Fruit fly (Drosophila melanogaster): Measurements from ENCODE around the gene mthl10.

The mthl10 gene

dm6 chr3L:319145-320009, 23.3 kb downstream of the mthl10 start, which contains the start of gene fwd (continued):
- TF ChIP-seq shn (GFP tag; optimal IDR thresholded peaks at IDR 0.05), result peak; percentile 24
- peak; percentile 38 for TF ChIP-seq CG13424 (tag; optimal IDR thresholded peaks at IDR 0.05)
- peak; percentile 46 for TF ChIP-seq tap (tag; optimal IDR thresholded peaks at IDR 0.05)
- no peak for TF ChIP-seq lola (GFP tag; optimal IDR thresholded peaks at IDR 0.05)
- TF ChIP-seq pros (GFP tag; optimal IDR thresholded peaks at IDR 0.05), result peak; percentile 64
- no peak for TF ChIP-seq C15 (GFP tag; IDR thresholded peaks at IDR 0.05)
- TF ChIP-seq Gug (GFP tag; IDR thresholded peaks at IDR 0.05), result no peak
- TF ChIP-seq CG7357 (GFP tag; IDR thresholded peaks at IDR 0.05), result no peak
- TF ChIP-seq CG12659 (GFP tag; optimal IDR thresholded peaks at IDR 0.05), result peak; percentile 84

DNA sequence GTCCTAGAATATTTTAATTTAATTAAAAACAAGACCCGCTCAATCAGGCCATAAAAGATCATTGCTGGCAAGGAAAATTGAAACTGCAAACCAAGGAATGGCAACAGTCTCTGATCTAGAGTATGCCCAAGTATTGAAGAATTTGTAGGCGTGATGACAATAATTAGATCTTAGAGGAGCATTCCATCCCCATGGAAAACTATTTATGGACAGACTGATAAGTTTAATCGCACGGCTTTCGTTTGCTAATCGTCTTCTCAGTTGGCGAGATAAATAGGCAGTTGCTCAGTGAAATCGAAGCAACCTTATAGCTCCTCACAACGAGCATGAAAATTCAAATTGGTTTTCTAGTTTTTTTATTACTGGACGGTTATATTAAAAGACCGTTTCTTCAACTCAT, 25.9 kb downstream of the mthl10 start, which contains the start of gene ddbt:
Gene ddbt (plus strand): TSS at position 301 of the 400 bp plus-strand sequence.
- TF ChIP-seq Fer3 (tag; optimal IDR thresholded peaks at IDR 0.05), result no peak
- no peak for TF ChIP-seq ash1 (GFP tag; optimal IDR thresholded peaks at IDR 0.05)
- no peak for TF ChIP-seq mld (GFP tag; IDR thresholded peaks at IDR 0.05; ENCODE audit: partially characterized antibody)
- TF ChIP-seq CG13894 (tag; optimal IDR thresholded peaks at IDR 0.05), result no peak
- no peak for TF ChIP-seq dmrt11E (tag; optimal IDR thresholded peaks at IDR 0.05)
- TF ChIP-seq z (GFP tag; IDR thresholded peaks at IDR 0.05), result no peak
- no peak for TF ChIP-seq Hr3 (GFP tag; optimal IDR thresholded peaks at IDR 0.05)
- TF ChIP-seq CG12659 (GFP tag; optimal IDR thresholded peaks at IDR 0.05), result no peak
- TF ChIP-seq slbo (GFP tag; IDR thresholded peaks at IDR 0.05), result no peak
- no peak for TF ChIP-seq Doc2 (GFP tag; IDR thresholded peaks at IDR 0.05)
- no peak for TF ChIP-seq Abd-B (GFP tag; optimal IDR thresholded peaks at IDR 0.05)
- no peak for TF ChIP-seq Asciz (GFP tag; optimal IDR thresholded peaks at IDR 0.05)
- TF ChIP-seq CG17612 (GFP tag; IDR thresholded peaks at IDR 0.05), result no peak
- no peak for TF ChIP-seq CG15073 (GFP tag; optimal IDR thresholded peaks at IDR 0.05)
- no peak for TF ChIP-seq CG12104 (GFP tag; optimal IDR thresholded peaks at IDR 0.05)
- no peak for TF ChIP-seq CG2199 (GFP tag; IDR thresholded peaks at IDR 0.05)
- TF ChIP-seq danr (GFP tag; IDR thresholded peaks at IDR 0.05), result no peak
- no peak for TF ChIP-seq NC2α (GFP tag; optimal IDR thresholded peaks at IDR 0.05)
- TF ChIP-seq Ravus (GFP tag; IDR thresholded peaks at IDR 0.05), result no peak

- TF ChIP-seq ssp (GFP tag; IDR thresholded peaks at IDR 0.05) (no peak), lov (optimal IDR thresholded peaks at IDR 0.05) (no peak), lov (GFP tag; IDR thresholded peaks at IDR 0.05) (no peak), CG17385 (GFP tag; optimal IDR thresholded peaks at IDR 0.05) (no peak), CG6813 (GFP tag; optimal IDR thresholded peaks at IDR 0.05) (no peak), sob (GFP tag; IDR thresholded peaks at IDR 0.05) (no peak), Ets65A (GFP tag) (peak; percentile 78), Atf-2 (GFP tag; optimal IDR thresholded peaks at IDR 0.05) (no peak), Trl (optimal IDR thresholded peaks at IDR 0.05) (no peak), Trl (GFP tag; optimal IDR thresholded peaks at IDR 0.05) (no peak), sens (GFP tag) (peak; percentile 38), CG17912 (GFP tag; optimal IDR thresholded peaks at IDR 0.05) (no peak), Mad (GFP tag; optimal IDR thresholded peaks at IDR 0.05) (no peak)
Measured at dm6 chr3L:315140-315539, 27.6 kb downstream of the mthl10 start.
